Worm (Caenorhabditis elegans) whole organism, L2 larva: Measurements from ENCODE around the gene coh-1.
A peak's percentile ranks its signal among the peaks of the same experiment; 100 is the strongest.

ENCODE experiments used
- C34F6.9 ChIP-seq: fragments of 150-350 bp; optimal IDR thresholded peaks from 2 replicates; lab custom pipeline; 2014; ENCODE audit warnings: missing biosample characterization, missing genetic modification characterization
- F13H6.1 ChIP-seq: sonication (generic microtip); optimal IDR thresholded peaks from 2 replicates; lab custom pipeline; 2016; ENCODE audit warnings: missing genetic modification characterization, missing compliant biosample characterization
- R02D3.7 ChIP-seq: fragments of 150-350 bp; optimal IDR thresholded peaks from 2 replicates; lab custom pipeline; 2014; ENCODE audit warnings: missing biosample characterization, missing genetic modification characterization
- Y55F3AM.14 ChIP-seq: fragments of 200-800 bp; sonication (Bioruptor generic); optimal IDR thresholded peaks from 2 replicates; lab custom pipeline; 2018; ENCODE audit warnings: mild to moderate bottlenecking, missing genetic modification characterization, missing compliant biosample characterization
- ZK546.5 ChIP-seq: sonication (generic microtip); optimal IDR thresholded peaks from 2 replicates; lab custom pipeline; 2017; ENCODE audit warnings: missing biosample characterization, missing genetic modification characterization
- alr-1 ChIP-seq: fragments of 150-350 bp; optimal IDR thresholded peaks from 2 replicates; lab custom pipeline; 2014; ENCODE audit warnings: missing biosample characterization, missing genetic modification characterization
- aly-2 ChIP-seq: fragments of 150-350 bp; optimal IDR thresholded peaks from 2 replicates; lab custom pipeline; 2014; ENCODE audit warnings: missing biosample characterization, missing genetic modification characterization
- blmp-1 ChIP-seq: sonication (generic microtip); optimal IDR thresholded peaks from 2 replicates; lab custom pipeline; 2017; ENCODE audit warnings: missing genetic modification characterization, mild to moderate bottlenecking, missing compliant biosample characterization, antibody characterized with exemption, moderate library complexity; ENCODE audit not compliant: insufficient read depth
- ceh-16 ChIP-seq: fragments of 150-350 bp; optimal IDR thresholded peaks from 2 replicates; lab custom pipeline; 2014; ENCODE audit warnings: missing biosample characterization, missing genetic modification characterization
- ceh-82 ChIP-seq: fragments of 150-350 bp; optimal IDR thresholded peaks from 2 replicates; lab custom pipeline; 2014; ENCODE audit warnings: missing biosample characterization, missing genetic modification characterization
- crh-2 ChIP-seq: sonication (generic microtip); optimal IDR thresholded peaks from 2 replicates; lab custom pipeline; 2017; ENCODE audit warnings: missing biosample characterization, missing genetic modification characterization
- elt-3 ChIP-seq: sonication (generic microtip); optimal IDR thresholded peaks from 2 replicates; lab custom pipeline; 2017; ENCODE audit warnings: missing biosample characterization, missing genetic modification characterization
- fos-1 ChIP-seq: fragments of 150-350 bp; optimal IDR thresholded peaks from 2 replicates; lab custom pipeline; 2014; ENCODE audit warnings: missing biosample characterization, missing genetic modification characterization
- gmeb-1 ChIP-seq: fragments of 150-350 bp; optimal IDR thresholded peaks from 2 replicates; lab custom pipeline; 2014; ENCODE audit warnings: missing biosample characterization, missing genetic modification characterization
- lin-11 ChIP-seq: fragments of 150-350 bp; sonication (generic microtip); optimal IDR thresholded peaks from 2 replicates; lab custom pipeline; 2014; ENCODE audit warnings: missing biosample characterization, missing genetic modification characterization, inconsistent platforms, mixed read lengths
- lsy-2 ChIP-seq, 2 experiments: fragments of 150-350 bp in 1 of 2; sonication (generic microtip) in 1 of 2; optimal IDR thresholded peaks; 2 replicates each; lab custom pipeline; 2014 to 2017; ENCODE audit warnings: missing biosample characterization in 2 of 2, missing genetic modification characterization in 2 of 2
- mab-5 ChIP-seq: fragments of 150-350 bp; optimal IDR thresholded peaks from 2 replicates; lab custom pipeline; 2014; ENCODE audit warnings: missing biosample characterization, missing genetic modification characterization
- nhr-11 ChIP-seq: fragments of 150-350 bp; optimal IDR thresholded peaks from 2 replicates; lab custom pipeline; 2014; ENCODE audit warnings: missing biosample characterization, missing genetic modification characterization
- nhr-129 ChIP-seq: fragments of 150-350 bp; optimal IDR thresholded peaks from 2 replicates; lab custom pipeline; 2014; ENCODE audit warnings: missing biosample characterization, missing genetic modification characterization
- nhr-21 ChIP-seq: fragments of 150-350 bp; optimal IDR thresholded peaks from 2 replicates; lab custom pipeline; 2014; ENCODE audit warnings: missing biosample characterization, missing genetic modification characterization
- nhr-23 ChIP-seq: fragments of 150-350 bp; optimal IDR thresholded peaks from 2 replicates; lab custom pipeline; 2014; ENCODE audit warnings: missing biosample characterization, missing genetic modification reagents, missing genetic modification characterization
- nhr-237 ChIP-seq: fragments of 150-350 bp; optimal IDR thresholded peaks from 2 replicates; lab custom pipeline; 2014; ENCODE audit warnings: missing biosample characterization, missing genetic modification characterization
- nhr-25 ChIP-seq: fragments of 150-350 bp; sonication (generic microtip); optimal IDR thresholded peaks from 3 replicates; lab custom pipeline; 2014; ENCODE audit warnings: missing biosample characterization, missing genetic modification characterization
- peb-1 ChIP-seq: fragments of 150-350 bp; optimal IDR thresholded peaks from 2 replicates; lab custom pipeline; 2014; ENCODE audit warnings: missing biosample characterization, missing genetic modification characterization
- sem-4 ChIP-seq: fragments of 150-350 bp; optimal IDR thresholded peaks from 2 replicates; lab custom pipeline; 2014; ENCODE audit warnings: missing biosample characterization, missing genetic modification reagents, missing genetic modification characterization
- skn-1 ChIP-seq: sonication (generic microtip); optimal IDR thresholded peaks from 2 replicates; lab custom pipeline; 2017; ENCODE audit warnings: missing biosample characterization, missing genetic modification characterization
- sma-3 ChIP-seq: sonication (generic microtip); optimal IDR thresholded peaks from 2 replicates; lab custom pipeline; 2016; ENCODE audit warnings: missing genetic modification reagents, missing genetic modification characterization, missing compliant biosample characterization
- sma-9 ChIP-seq, 2 experiments: fragments of 150-350 bp in 1 of 2; sonication (generic microtip) in 1 of 2; optimal IDR thresholded peaks; 2 replicates each; lab custom pipeline; 2014 to 2016; ENCODE audit warnings: missing genetic modification characterization in 2 of 2, mild to moderate bottlenecking in 1 of 2, missing biosample characterization in 1 of 2, missing compliant biosample characterization in 1 of 2, missing genetic modification reagents in 1 of 2, moderate library complexity in 1 of 2
- unc-55 ChIP-seq: fragments of 150-350 bp; sonication (generic microtip); optimal IDR thresholded peaks from 3 replicates; lab custom pipeline; 2014; ENCODE audit warnings: missing biosample characterization, missing genetic modification reagents, missing genetic modification characterization
- unc-62 ChIP-seq: fragments of 150-350 bp; optimal IDR thresholded peaks from 2 replicates; lab custom pipeline; 2014; ENCODE audit warnings: missing biosample characterization, missing genetic modification reagents, missing genetic modification characterization
- zag-1 ChIP-seq: fragments of 150-350 bp; optimal IDR thresholded peaks from 2 replicates; lab custom pipeline; 2014; ENCODE audit warnings: missing biosample characterization, missing genetic modification characterization
- ztf-11 ChIP-seq: sonication (generic microtip); optimal IDR thresholded peaks from 2 replicates; lab custom pipeline; 2017; ENCODE audit warnings: missing biosample characterization, missing genetic modification characterization
- ztf-4 ChIP-seq: fragments of 150-350 bp; optimal IDR thresholded peaks from 2 replicates; lab custom pipeline; 2014; ENCODE audit warnings: missing biosample characterization, missing genetic modification characterization

Gene coh-1

DNA sequence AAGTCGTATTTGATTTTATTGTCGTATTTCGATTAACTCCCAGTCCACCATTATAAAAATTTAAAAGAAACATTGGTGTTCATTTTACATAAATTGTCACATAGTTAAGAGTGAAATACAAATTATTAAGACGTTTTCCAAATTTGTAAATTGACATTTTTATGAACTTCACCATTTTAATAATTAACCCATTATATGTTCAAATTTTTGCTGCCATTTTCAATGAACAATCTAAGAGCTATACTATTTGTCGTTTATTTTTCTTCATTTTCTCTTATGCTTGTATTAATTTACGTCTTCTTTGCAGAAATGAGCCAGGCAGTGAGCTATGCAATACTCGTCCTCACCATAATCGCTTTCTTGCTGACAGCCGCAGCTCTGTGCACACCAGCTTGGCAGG is 43.7 kb downstream of the coh-1 start, which contains the start of gene clc-2:
Gene clc-2, plus strand, starts transcription at position 301 of the 400 bp plus-strand sequence.
- TF ChIP-seq F13H6.1 (tag; lab: Kevin White, UChicago): no peak
- no peak for TF ChIP-seq nhr-23 (tag; lab: Kevin White, UChicago)
- no peak for TF ChIP-seq blmp-1 (tag; lab: Kevin White, UChicago)
- no peak for TF ChIP-seq ZK546.5 (tag; lab: Kevin White, UChicago)
- TF ChIP-seq R02D3.7 (tag; lab: Kevin White, UChicago): no peak
- TF ChIP-seq gmeb-1 (tag; lab: Kevin White, UChicago): no peak
- no peak for TF ChIP-seq nhr-11 (tag; lab: Kevin White, UChicago)
- TF ChIP-seq ztf-11 (tag; lab: Kevin White, UChicago): no peak
- no peak for TF ChIP-seq Y55F3AM.14 (GFP tag; lab: Kevin White, UChicago)
- no peak for TF ChIP-seq crh-2 (tag; lab: Kevin White, UChicago)

DNA sequence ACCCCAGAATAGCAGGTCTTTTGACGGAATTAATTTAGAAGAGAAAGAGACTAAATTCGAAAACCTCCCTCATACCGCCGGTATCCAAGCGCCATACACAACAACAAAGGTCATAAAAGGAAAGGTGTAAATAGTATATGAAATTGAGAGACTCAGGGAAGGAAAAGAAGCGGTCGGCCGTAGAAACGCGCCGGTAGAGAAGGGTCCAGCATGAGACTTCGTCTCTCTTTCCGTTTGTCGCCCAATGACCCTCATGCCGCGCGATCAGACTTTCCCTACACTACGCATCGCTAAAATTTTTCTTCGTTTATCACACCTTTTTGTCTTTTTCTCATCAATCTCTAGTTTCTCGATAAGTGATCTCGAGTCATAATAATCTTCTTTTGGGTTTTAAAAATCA is 44.3 kb downstream of the coh-1 start:
- TF ChIP-seq sma-3 (GFP tag; lab: Kevin White, UChicago) (peak; percentile 52), blmp-1 (tag; lab: Kevin White, UChicago) (peak; percentile 63), nhr-25 (tag; lab: Kevin White, UChicago) (peak; percentile 68), fos-1 (tag; lab: Kevin White, UChicago) (peak; percentile 12), nhr-237 (tag; lab: Kevin White, UChicago) (no peak), crh-2 (tag; lab: Kevin White, UChicago) (no peak), ceh-16 (tag; lab: Kevin White, UChicago) (peak; percentile 35), ztf-4 (tag; lab: Kevin White, UChicago) (no peak), nhr-21 (tag; lab: Kevin White, UChicago) (peak; percentile 32)

DNA sequence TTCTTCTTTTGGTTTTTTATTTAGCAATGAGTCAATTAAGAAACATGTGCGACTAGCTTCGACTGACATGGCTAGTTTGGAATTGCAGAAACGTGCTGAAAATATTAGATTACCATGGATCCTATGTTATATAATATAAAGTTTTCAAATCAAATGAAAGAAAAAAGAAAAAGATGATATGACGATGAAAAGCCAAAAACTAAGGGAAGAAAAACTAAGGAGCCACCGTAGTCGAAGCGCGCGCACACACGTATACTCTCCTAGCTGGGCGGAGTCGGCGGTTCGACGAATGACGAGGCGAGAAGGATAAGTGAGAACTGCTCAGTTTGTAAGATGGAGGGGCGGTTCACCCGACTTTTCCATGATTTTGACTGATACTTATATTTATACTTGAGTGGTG is 50.0 kb downstream of the coh-1 start, which contains the start of gene mnm-2:
Gene mnm-2, minus strand, starts transcription at position 101 of the 400 bp plus-strand sequence.
- no peak for TF ChIP-seq gmeb-1 (tag; lab: Kevin White, UChicago)
- TF ChIP-seq lin-11 (tag; lab: Kevin White, UChicago): no peak
- no peak for TF ChIP-seq ztf-4 (tag; lab: Kevin White, UChicago)
- no peak for TF ChIP-seq blmp-1 (tag; lab: Kevin White, UChicago)
- no peak for TF ChIP-seq unc-62
- no peak for TF ChIP-seq sem-4 (tag; lab: Kevin White, UChicago)
- no peak for TF ChIP-seq ztf-11 (tag; lab: Kevin White, UChicago)
- no peak for TF ChIP-seq unc-55 (GFP tag; lab: Kevin White, UChicago)
- no peak for TF ChIP-seq skn-1 (tag; lab: Kevin White, UChicago)

DNA sequence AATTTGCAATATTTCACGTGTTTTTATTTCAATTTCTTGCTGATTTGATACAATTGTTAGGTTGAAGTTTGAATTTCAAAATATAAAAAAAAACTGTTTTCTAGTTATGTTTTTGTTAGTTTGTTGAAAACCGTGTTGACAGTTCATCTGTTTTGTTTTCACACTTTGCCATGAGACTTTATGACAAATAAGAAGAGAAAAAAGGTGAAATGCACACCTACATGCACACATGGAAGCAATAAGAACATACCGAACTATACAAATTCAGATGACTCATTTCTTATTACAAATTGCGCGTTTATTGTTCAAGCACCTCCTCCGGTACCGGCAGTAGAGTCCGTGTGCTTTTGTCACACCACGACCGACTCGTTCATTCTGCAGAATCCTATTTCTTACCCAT is 54.2 kb downstream of the coh-1 start, which contains the start of gene C10A4.9:
Gene C10A4.9, plus strand, starts transcription at position 301 of the 400 bp plus-strand sequence.
- no peak for TF ChIP-seq elt-3 (tag; lab: Kevin White, UChicago)
- no peak for TF ChIP-seq mab-5 (tag; lab: Kevin White, UChicago)
- TF ChIP-seq peb-1 (tag; lab: Kevin White, UChicago): no peak
- TF ChIP-seq nhr-25 (tag; lab: Kevin White, UChicago): no peak
- TF ChIP-seq lsy-2 (tag; optimal IDR thresholded peaks at IDR 0.05; lab: Kevin White, UChicago): no peak
- TF ChIP-seq unc-55 (GFP tag; lab: Kevin White, UChicago): no peak
- no peak for TF ChIP-seq crh-2 (tag; lab: Kevin White, UChicago)
- no peak for TF ChIP-seq sem-4 (tag; lab: Kevin White, UChicago)
- no peak for TF ChIP-seq nhr-129
- TF ChIP-seq ztf-11 (tag; lab: Kevin White, UChicago): no peak
- no peak for TF ChIP-seq nhr-21 (tag; lab: Kevin White, UChicago)
- no peak for TF ChIP-seq sma-9 (GFP tag; optimal IDR thresholded peaks at IDR 0.05; lab: Kevin White, UChicago)
- TF ChIP-seq sma-9 (tag; optimal IDR thresholded peaks at IDR 0.05; lab: Kevin White, UChicago): no peak
- no peak for TF ChIP-seq zag-1
- no peak for TF ChIP-seq alr-1 (tag; lab: Kevin White, UChicago)
- no peak for TF ChIP-seq aly-2 (tag; lab: Kevin White, UChicago)
- no peak for TF ChIP-seq ceh-16 (tag; lab: Kevin White, UChicago)
- no peak for TF ChIP-seq nhr-11 (tag; lab: Kevin White, UChicago)
- no peak for TF ChIP-seq ceh-82
- TF ChIP-seq F13H6.1 (tag; lab: Kevin White, UChicago): no peak
- TF ChIP-seq C34F6.9: no peak
